Worm (Caenorhabditis elegans): ENCODE results near the gene Y39G8B.13.

Y39G8B.13 gene

ce11 chrII:13976161-13976560 is 6.7 kb downstream of the Y39G8B.13 start, which contains the start of gene Y39G8B.2 (continued):
- peak; percentile 83 for TF ChIP-seq crh-2 (tag; optimal IDR thresholded peaks at IDR 0.05)
- TF ChIP-seq unc-39 (tag; optimal IDR thresholded peaks at IDR 0.05): no peak
- TF ChIP-seq nhr-6 (tag; optimal IDR thresholded peaks at IDR 0.05): no peak
- peak; percentile 36 for TF ChIP-seq egl-27 (tag; optimal IDR thresholded peaks at IDR 0.05)

DNA sequence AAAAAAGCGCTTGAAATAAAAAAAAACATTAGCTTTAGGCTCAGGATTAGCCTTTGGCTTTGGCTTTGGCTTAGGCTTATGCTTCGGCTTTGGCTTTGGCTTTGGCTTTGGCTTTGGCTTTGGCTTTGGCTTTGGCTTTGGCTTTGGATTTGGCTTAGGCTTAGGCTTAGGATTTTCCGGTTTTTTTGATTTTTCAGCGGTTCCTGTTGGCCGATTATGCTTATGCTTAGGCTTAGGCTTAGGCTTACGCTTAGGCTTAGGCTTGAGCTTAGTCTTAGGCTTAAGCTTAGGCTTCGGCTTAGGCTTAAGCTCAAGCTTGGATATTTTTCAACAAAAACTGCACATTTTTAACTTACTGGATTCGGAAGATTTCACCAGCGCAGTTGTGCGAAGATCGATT is 8.7 kb downstream of the Y39G8B.13 start:
- TF ChIP-seq gmeb-1 (tag; optimal IDR thresholded peaks at IDR 0.05) (no peak), nhr-77 (tag; optimal IDR thresholded peaks at IDR 0.05) (no peak), lsy-2 (tag; optimal IDR thresholded peaks at IDR 0.05) (no peak), nhr-237 (tag; optimal IDR thresholded peaks at IDR 0.05) (no peak), ztf-11 (tag; optimal IDR thresholded peaks at IDR 0.05) (no peak), unc-62 (GFP tag; optimal IDR thresholded peaks at IDR 0.05) (no peak), ceh-82 (tag; optimal IDR thresholded peaks at IDR 0.05) (no peak), alr-1 (tag; optimal IDR thresholded peaks at IDR 0.05) (no peak), mab-5 (tag; optimal IDR thresholded peaks at IDR 0.05) (no peak), elt-3 (tag; optimal IDR thresholded peaks at IDR 0.05) (no peak), nhr-23 (tag; optimal IDR thresholded peaks at IDR 0.05) (no peak)

DNA sequence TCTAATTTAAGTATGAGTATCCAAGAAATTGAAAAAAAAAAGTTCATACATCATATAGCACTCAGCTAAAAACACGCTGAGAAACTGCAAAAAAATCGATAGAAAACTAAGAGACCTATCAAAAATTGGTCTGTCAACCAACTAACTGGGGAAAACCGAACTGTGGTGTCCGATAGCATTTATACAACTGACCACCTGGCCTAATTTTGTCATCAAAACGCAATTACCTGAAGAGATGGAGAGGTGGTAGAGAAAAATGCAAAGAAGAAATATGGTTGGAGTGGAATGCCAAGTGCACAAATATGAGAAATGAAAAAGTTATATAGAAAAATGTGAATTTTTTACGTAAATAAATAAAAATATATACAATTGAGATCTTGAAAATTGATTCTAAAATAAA is 9.3 kb downstream of the Y39G8B.13 start, which contains the start of gene Y39G8B.1:
Gene Y39G8B.1 (minus strand): TSS at position 299 of the 400 bp plus-strand sequence.
- no peak for TF ChIP-seq sem-4 (tag; optimal IDR thresholded peaks at IDR 0.05)
- peak; percentile 34 for TF ChIP-seq skn-1 (tag; optimal IDR thresholded peaks at IDR 0.05)
- TF ChIP-seq ztf-4 (tag; optimal IDR thresholded peaks at IDR 0.05): no peak
- TF ChIP-seq lsy-2 (tag; optimal IDR thresholded peaks at IDR 0.05): peak in 1 of 2 experiments; percentile 24
- TF ChIP-seq unc-39 (tag; optimal IDR thresholded peaks at IDR 0.05): no peak
- TF ChIP-seq unc-55 (GFP tag; optimal IDR thresholded peaks at IDR 0.05): no peak
- TF ChIP-seq fos-1 (tag; optimal IDR thresholded peaks at IDR 0.05): peak; percentile 45
- TF ChIP-seq C34F6.9 (tag; optimal IDR thresholded peaks at IDR 0.05): no peak
- TF ChIP-seq gmeb-1 (tag; optimal IDR thresholded peaks at IDR 0.05): peak; percentile 3
- no peak for TF ChIP-seq dmd-4 (tag; optimal IDR thresholded peaks at IDR 0.05)

DNA sequence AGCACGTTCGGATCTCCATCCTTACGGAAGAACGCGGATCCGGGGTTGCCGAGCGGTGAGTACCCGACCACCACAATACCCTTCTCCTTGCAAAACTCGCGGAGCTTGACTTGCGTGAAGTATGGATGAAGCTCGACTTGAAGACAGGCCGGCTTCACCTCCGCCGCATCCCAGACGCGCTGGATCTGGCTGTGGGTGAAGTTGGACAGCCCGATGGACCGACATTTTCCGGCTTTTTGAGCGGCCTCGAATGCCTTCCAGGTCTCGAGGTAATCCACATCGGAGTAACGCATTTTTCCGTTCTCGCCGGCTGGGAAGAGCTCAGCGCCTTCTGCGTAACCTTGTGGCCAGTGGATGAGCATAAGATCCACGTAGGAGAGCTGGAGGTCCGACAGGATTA is 10.6 kb downstream of the Y39G8B.13 start:
- TF ChIP-seq lsy-2 (tag; optimal IDR thresholded peaks at IDR 0.05) (no peak), mdl-1 (tag; optimal IDR thresholded peaks at IDR 0.05) (no peak), lin-39 (tag; optimal IDR thresholded peaks at IDR 0.05) (no peak), blmp-1 (tag; optimal IDR thresholded peaks at IDR 0.05; ENCODE audit: insufficient read depth) (no peak), ceh-16 (tag; optimal IDR thresholded peaks at IDR 0.05) (no peak), nhr-237 (tag; optimal IDR thresholded peaks at IDR 0.05) (no peak), unc-39 (tag; optimal IDR thresholded peaks at IDR 0.05) (no peak), ceh-82 (tag; optimal IDR thresholded peaks at IDR 0.05) (no peak), Y55F3AM.14 (GFP tag; optimal IDR thresholded peaks at IDR 0.05) (no peak), nhr-21 (tag; optimal IDR thresholded peaks at IDR 0.05) (no peak), unc-62 (GFP tag; optimal IDR thresholded peaks at IDR 0.05) (no peak), ZK546.5 (tag; optimal IDR thresholded peaks at IDR 0.05) (no peak), elt-3 (tag; optimal IDR thresholded peaks at IDR 0.05) (no peak), skn-1 (tag; optimal IDR thresholded peaks at IDR 0.05) (no peak), nhr-11 (tag; optimal IDR thresholded peaks at IDR 0.05) (no peak), gmeb-1 (tag; optimal IDR thresholded peaks at IDR 0.05) (no peak), nhr-77 (tag; optimal IDR thresholded peaks at IDR 0.05) (no peak), dmd-4 (tag; optimal IDR thresholded peaks at IDR 0.05) (no peak)

DNA sequence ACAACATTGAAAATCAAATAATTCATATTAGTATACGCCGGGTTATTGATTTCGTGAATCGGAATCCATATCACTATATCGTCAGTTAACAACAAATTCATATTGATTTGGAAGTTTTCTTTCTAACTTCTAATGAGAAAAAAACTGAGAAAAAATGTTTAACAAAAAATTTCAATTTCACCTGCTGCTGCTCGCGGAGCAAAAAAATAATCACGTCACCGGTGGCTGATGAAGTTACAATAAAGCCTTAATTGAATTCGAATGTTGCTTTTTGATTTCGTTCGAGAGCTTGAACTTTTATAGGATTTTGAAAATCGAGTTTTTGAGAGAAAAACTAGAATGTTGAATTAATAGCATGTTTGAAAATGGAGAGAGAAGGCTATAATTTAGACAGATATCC is 13.9 kb downstream of the Y39G8B.13 start, which contains the start of gene sre-43:
Gene sre-43 (minus strand): TSS at position 101 of the 400 bp plus-strand sequence.
- TF ChIP-seq dmd-4 (tag; optimal IDR thresholded peaks at IDR 0.05): no peak
- TF ChIP-seq mdl-1 (tag; optimal IDR thresholded peaks at IDR 0.05): no peak
- TF ChIP-seq aly-2 (tag; optimal IDR thresholded peaks at IDR 0.05): no peak
- TF ChIP-seq lin-39 (tag; optimal IDR thresholded peaks at IDR 0.05): no peak
- no peak for TF ChIP-seq R02D3.7 (tag; optimal IDR thresholded peaks at IDR 0.05)
- TF ChIP-seq fos-1 (tag; optimal IDR thresholded peaks at IDR 0.05): no peak
- TF ChIP-seq ztf-11 (tag; optimal IDR thresholded peaks at IDR 0.05): no peak
- no peak for TF ChIP-seq nhr-11 (tag; optimal IDR thresholded peaks at IDR 0.05)
- no peak for TF ChIP-seq gmeb-1 (tag; optimal IDR thresholded peaks at IDR 0.05)
- no peak for TF ChIP-seq nhr-6 (tag; optimal IDR thresholded peaks at IDR 0.05)
- TF ChIP-seq sem-4 (tag; optimal IDR thresholded peaks at IDR 0.05): no peak
- TF ChIP-seq sma-3 (GFP tag; optimal IDR thresholded peaks at IDR 0.05): no peak
- TF ChIP-seq snpc-4 (tag; optimal IDR thresholded peaks at IDR 0.05): no peak
- no peak for TF ChIP-seq Y55F3AM.14 (GFP tag; optimal IDR thresholded peaks at IDR 0.05)
- TF ChIP-seq ceh-16 (tag; optimal IDR thresholded peaks at IDR 0.05): no peak

Measured in whole organism, L2 larva.